Fruit fly (Drosophila melanogaster): ENCODE measurements around the gene CG15312.
A peak's percentile ranks its signal among the peaks of the same experiment; 100 is the strongest.

Gene CG15312

DNA sequence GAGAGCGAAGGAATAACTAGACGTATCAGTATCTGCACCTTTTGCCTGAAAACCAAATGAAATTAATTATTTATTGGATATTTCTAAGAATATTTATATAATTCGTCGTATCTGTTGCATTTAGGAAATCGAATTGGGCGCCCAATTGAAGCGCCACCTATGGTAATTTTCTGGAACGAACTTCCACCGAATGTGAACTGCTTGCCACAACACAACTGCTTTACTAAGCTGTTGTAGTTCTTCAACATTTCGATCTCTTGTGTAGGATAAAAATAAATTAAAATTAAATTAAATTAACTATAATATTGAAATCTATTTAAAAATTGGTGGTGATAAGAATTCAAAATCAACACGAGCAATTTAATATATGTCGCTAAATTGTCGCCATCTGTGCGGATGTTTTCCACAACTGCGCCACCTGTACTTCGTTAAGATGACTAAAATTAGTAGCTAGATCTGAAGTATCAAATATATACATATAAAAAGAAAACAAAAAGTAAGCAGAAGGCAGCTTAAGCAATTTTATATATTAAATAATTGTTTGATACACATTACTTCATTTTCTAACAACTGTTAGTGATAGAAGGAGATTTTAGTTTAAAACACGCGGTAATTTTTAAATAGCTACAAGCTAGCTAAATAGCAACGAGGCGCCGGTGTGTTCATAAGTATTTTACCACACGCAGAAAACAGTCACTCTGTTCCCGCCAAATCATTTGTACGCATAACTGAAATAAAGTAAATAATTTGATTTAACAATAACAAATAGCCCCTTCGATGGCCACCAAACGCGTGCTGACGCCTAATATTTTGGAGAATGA lies 60.7 kb downstream of the CG15312 start, which contains the start of gene Dna2 (continued):
- TF ChIP-seq Sin3A (optimal IDR thresholded peaks at IDR 0.05), result peak; percentile 23
- TF ChIP-seq ssp (GFP tag; IDR thresholded peaks at IDR 0.05), result 0 out of 2 replicates have a peak, but pooled peaks have one; percentile 23
- 0 out of 3 replicates have a peak, but pooled peaks have one; percentile 32 for TF ChIP-seq zfh1 (GFP tag; IDR thresholded peaks at IDR 0.05)
- TF ChIP-seq wor (GFP tag; IDR thresholded peaks at IDR 0.05), result no peak
- TF ChIP-seq ap (GFP tag; IDR thresholded peaks at IDR 0.05), result no peak
- TF ChIP-seq CG15514 (GFP tag; optimal IDR thresholded peaks at IDR 0.05), result peak; percentile 9
- peak; percentile 62 for TF ChIP-seq gfzf (GFP tag; optimal IDR thresholded peaks at IDR 0.05)
- TF ChIP-seq dpn (GFP tag; optimal IDR thresholded peaks at IDR 0.05), result peak in 1 of 2 experiments; percentile 13
- TF ChIP-seq CG12391 (tag; optimal IDR thresholded peaks at IDR 0.05), result peak; percentile 5
- peak; percentile 58 for TF ChIP-seq Ptx1 (GFP tag; IDR thresholded peaks at IDR 0.05)
- TF ChIP-seq HmgZ (tag; optimal IDR thresholded peaks at IDR 0.05), result no peak
- TF ChIP-seq trem (tag; optimal IDR thresholded peaks at IDR 0.05), result peak; percentile 21
- TF ChIP-seq az2 (GFP tag; optimal IDR thresholded peaks at IDR 0.05), result peak; percentile 12
- peak; percentile 1 for TF ChIP-seq NfI (GFP tag; optimal IDR thresholded peaks at IDR 0.05)
- peak; percentile 95 for TF ChIP-seq CTCF (GFP tag; optimal IDR thresholded peaks at IDR 0.05)
- TF ChIP-seq Nf-YC (tag; optimal IDR thresholded peaks at IDR 0.05), result peak; percentile 20
- TF ChIP-seq Hey (tag; optimal IDR thresholded peaks at IDR 0.05), result no peak
- TF ChIP-seq chm (GFP tag; IDR thresholded peaks at IDR 0.05), result no peak
- TF ChIP-seq tin (GFP tag; optimal IDR thresholded peaks at IDR 0.05), result peak; percentile 10
- no peak for TF ChIP-seq CG15011 (GFP tag; optimal IDR thresholded peaks at IDR 0.05)
- peak; percentile 0 for TF ChIP-seq Ets97D (GFP tag; optimal IDR thresholded peaks at IDR 0.05)
- TF ChIP-seq CG11560 (tag; IDR thresholded peaks at IDR 0.05), result 0 out of 3 replicates have a peak, but pooled peaks have one; percentile 28
- TF ChIP-seq Fer1 (GFP tag; optimal IDR thresholded peaks at IDR 0.05), result no peak
- TF ChIP-seq CG3281 (GFP tag; optimal IDR thresholded peaks at IDR 0.05), result no peak
- TF ChIP-seq sr (GFP tag; IDR thresholded peaks at IDR 0.05), result no peak
- no peak for TF ChIP-seq abd-A (tag; optimal IDR thresholded peaks at IDR 0.05)
- peak; percentile 56; the same call in 1 of the 2 replicates for TF ChIP-seq CG32532 (GFP tag; IDR thresholded peaks at IDR 0.05)
- no peak for TF ChIP-seq unpg (GFP tag; optimal IDR thresholded peaks at IDR 0.05)
- no peak for TF ChIP-seq CG12744 (GFP tag; optimal IDR thresholded peaks at IDR 0.05)
- TF ChIP-seq CG7372 (GFP tag; IDR thresholded peaks at IDR 0.05), result no peak
- 0 out of 2 replicates have a peak, but pooled peaks have one; percentile 23 for TF ChIP-seq CG32772 (GFP tag; IDR thresholded peaks at IDR 0.05)
- peak; percentile 39; the same call in 1 of the 2 replicates for TF ChIP-seq CG9932 (GFP tag; IDR thresholded peaks at IDR 0.05)
- TF ChIP-seq Lhr (GFP tag; optimal IDR thresholded peaks at IDR 0.05), result peak; percentile 18
- peak; percentile 17; the same call in 1 of the 2 replicates for TF ChIP-seq MBD-R2 (GFP tag; IDR thresholded peaks at IDR 0.05)
- no peak for TF ChIP-seq nerfin-2 (GFP tag; IDR thresholded peaks at IDR 0.05; ENCODE audit: partially characterized antibody)
- TF ChIP-seq phol (tag; optimal IDR thresholded peaks at IDR 0.05), result peak; percentile 36
- peak; percentile 35 for TF ChIP-seq CG7839 (tag; optimal IDR thresholded peaks at IDR 0.05)
- TF ChIP-seq CG14710 (tag; optimal IDR thresholded peaks at IDR 0.05), result peak; percentile 27
- TF ChIP-seq pzg (GFP tag; optimal IDR thresholded peaks at IDR 0.05), result peak; percentile 16
- peak; percentile 9 for TF ChIP-seq dmrt11E (tag; optimal IDR thresholded peaks at IDR 0.05)
- TF ChIP-seq Chrac-16 (GFP tag; optimal IDR thresholded peaks at IDR 0.05), result peak; percentile 14
- no peak for TF ChIP-seq vvl (GFP tag; IDR thresholded peaks at IDR 0.05)
- TF ChIP-seq sisA (GFP tag; IDR thresholded peaks at IDR 0.05), result peak; percentile 48
- peak; percentile 46 for TF ChIP-seq CG2712 (tag; optimal IDR thresholded peaks at IDR 0.05)
- peak; percentile 42 for TF ChIP-seq CG33557 (GFP tag; optimal IDR thresholded peaks at IDR 0.05)
- peak; percentile 76 for TF ChIP-seq Dp (GFP tag; optimal IDR thresholded peaks at IDR 0.05)
- TF ChIP-seq slbo (GFP tag; IDR thresholded peaks at IDR 0.05), result peak; percentile 65
